Fruit fly (Drosophila melanogaster): Measurements from ENCODE around the gene CG9135.

CG9135 gene

dm6 chr2L:6012303-6013070 is 38.1 kb upstream of the CG9135 start, which contains the start of gene CG9098 (continued):
- TF ChIP-seq CG10274 (GFP tag; optimal IDR thresholded peaks at IDR 0.05) (no peak), onecut (GFP tag; IDR thresholded peaks at IDR 0.05) (no peak), CG30020 (tag; optimal IDR thresholded peaks at IDR 0.05) (no peak), CG8388 (GFP tag; optimal IDR thresholded peaks at IDR 0.05) (peak; percentile 62), CG2889 (GFP tag; IDR thresholded peaks at IDR 0.05) (no peak), bab2 (GFP tag; optimal IDR thresholded peaks at IDR 0.05) (no peak), CkIIα-i1 (GFP tag; IDR thresholded peaks at IDR 0.05) (no peak), cas (GFP tag; IDR thresholded peaks at IDR 0.05) (no peak), CG9817 (tag; optimal IDR thresholded peaks at IDR 0.05) (no peak), pum (GFP tag; optimal IDR thresholded peaks at IDR 0.05) (no peak), CG30403 (GFP tag; optimal IDR thresholded peaks at IDR 0.05) (no peak), Drgx (GFP tag; IDR thresholded peaks at IDR 0.05) (no peak), Ets97D (GFP tag; optimal IDR thresholded peaks at IDR 0.05) (no peak), row (GFP tag; IDR thresholded peaks at IDR 0.05) (peak; percentile 44; the same call in 1 of the 3 replicates), Oaz (GFP tag; IDR thresholded peaks at IDR 0.05) (no peak), Fer2 (tag; optimal IDR thresholded peaks at IDR 0.05) (no peak), ems (GFP tag; optimal IDR thresholded peaks at IDR 0.05) (no peak), al (GFP tag; IDR thresholded peaks at IDR 0.05) (no peak), CG14667 (GFP tag; IDR thresholded peaks at IDR 0.05) (no peak), CG2199 (GFP tag; IDR thresholded peaks at IDR 0.05) (no peak), CG7745 (tag; optimal IDR thresholded peaks at IDR 0.05) (no peak), bsh (GFP tag; optimal IDR thresholded peaks at IDR 0.05) (no peak), toy (GFP tag; IDR thresholded peaks at IDR 0.05) (no peak), ewg (GFP tag; optimal IDR thresholded peaks at IDR 0.05) (no peak), CG12155 (GFP tag; optimal IDR thresholded peaks at IDR 0.05) (no peak), cwo (GFP tag; optimal IDR thresholded peaks at IDR 0.05) (no peak), BtbVII (GFP tag; optimal IDR thresholded peaks at IDR 0.05) (no peak), pnt (GFP tag; optimal IDR thresholded peaks at IDR 0.05) (no peak), fd96Cb (tag; optimal IDR thresholded peaks at IDR 0.05) (no peak), Eip74EF (GFP tag; optimal IDR thresholded peaks at IDR 0.05) (no peak), Xbp1 (GFP tag; optimal IDR thresholded peaks at IDR 0.05) (no peak), gce (GFP tag; IDR thresholded peaks at IDR 0.05) (no peak), CG10147 (GFP tag; optimal IDR thresholded peaks at IDR 0.05) (no peak), Sin3A (optimal IDR thresholded peaks at IDR 0.05) (no peak), Meics (GFP tag; optimal IDR thresholded peaks at IDR 0.05) (no peak), CG18599 (GFP tag; optimal IDR thresholded peaks at IDR 0.05) (no peak), Pdp1 (GFP tag; optimal IDR thresholded peaks at IDR 0.05) (no peak)

DNA sequence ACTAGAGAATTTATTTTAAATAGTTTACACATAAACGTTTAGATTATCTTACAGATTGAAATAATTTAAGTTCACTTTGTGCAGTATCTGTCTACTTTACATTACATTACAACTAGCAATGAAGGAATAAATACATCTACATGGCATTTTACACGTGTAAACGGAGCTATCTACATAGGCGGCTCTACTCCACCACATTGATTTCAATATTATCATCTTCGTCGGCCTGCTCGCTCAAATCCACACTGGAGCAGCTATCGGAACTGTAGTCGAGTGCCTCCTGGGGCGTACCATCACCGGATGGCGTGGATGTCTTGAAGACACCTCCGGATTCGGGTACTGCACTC is 37.6 kb upstream of the CG9135 start:
- no peak for TF ChIP-seq prd (optimal IDR thresholded peaks at IDR 0.05)
- TF ChIP-seq prd (GFP tag; IDR thresholded peaks at IDR 0.05) = no peak
- no peak for TF ChIP-seq CG5180 (GFP tag; optimal IDR thresholded peaks at IDR 0.05)
- no peak for TF ChIP-seq CG18619 (GFP tag; optimal IDR thresholded peaks at IDR 0.05)
- peak; percentile 65 for TF ChIP-seq CTCF (GFP tag; optimal IDR thresholded peaks at IDR 0.05)
- TF ChIP-seq Vsx1 (GFP tag; optimal IDR thresholded peaks at IDR 0.05) = no peak
- no peak for TF ChIP-seq sr (GFP tag; IDR thresholded peaks at IDR 0.05)
- peak; percentile 47; the same call in 2 of the 3 replicates for TF ChIP-seq knrl (GFP tag; IDR thresholded peaks at IDR 0.05; ENCODE audit: partially characterized antibody)
- TF ChIP-seq ssp (GFP tag; IDR thresholded peaks at IDR 0.05) = no peak
- no peak for TF ChIP-seq Usf (GFP tag; optimal IDR thresholded peaks at IDR 0.05)
- peak; percentile 65 for TF ChIP-seq Bgb (GFP tag; IDR thresholded peaks at IDR 0.05; ENCODE audit: partially characterized antibody)
- peak; percentile 37; the same call in 1 of the 2 replicates for TF ChIP-seq Scr (GFP tag; IDR thresholded peaks at IDR 0.05; ENCODE audit: partially characterized antibody)
- TF ChIP-seq CG11504 (tag; optimal IDR thresholded peaks at IDR 0.05) = no peak
- no peak for TF ChIP-seq CG15011 (GFP tag; optimal IDR thresholded peaks at IDR 0.05)
- TF ChIP-seq az2 (GFP tag; optimal IDR thresholded peaks at IDR 0.05) = no peak
- no peak for TF ChIP-seq Lpt (GFP tag; optimal IDR thresholded peaks at IDR 0.05)
